Fruit fly (Drosophila melanogaster) whole organism, wandering third instar larva: Measurements from ENCODE around the gene Andorra.

Experiments used
- Abd-B ChIP-seq: fragments of >200 bp; optimal IDR thresholded peaks from 2 replicates; lab custom pipeline; 2017; ENCODE audit warnings: missing biosample characterization, missing genetic modification characterization
- CG9705 ChIP-seq: fragments of 200-800 bp; sonication (Bioruptor generic); optimal IDR thresholded peaks from 2 replicates; lab custom pipeline; 2018; ENCODE audit warnings: missing biosample characterization, mild to moderate bottlenecking, missing genetic modification characterization
- CrebA ChIP-seq: fragments of 200-800 bp; sonication (Bioruptor generic); optimal IDR thresholded peaks from 2 replicates; lab custom pipeline; 2016; ENCODE audit warnings: missing biosample characterization, mild to moderate bottlenecking, missing genetic modification characterization, borderline replicate concordance
- Dfd ChIP-seq: fragments of >200 bp; optimal IDR thresholded peaks from 2 replicates; lab custom pipeline; 2017; ENCODE audit warnings: missing biosample characterization, missing genetic modification characterization
- Dif ChIP-seq: fragments of 200-275, 200-300 bp; sonication (Bioruptor generic); optimal IDR thresholded peaks from 2 replicates; lab custom pipeline; 2018; ENCODE audit warnings: missing biosample characterization, missing genetic modification characterization; ENCODE audit not compliant: partially characterized antibody
- HLH106 ChIP-seq: fragments of 200-800 bp; optimal IDR thresholded peaks from 3 replicates; lab custom pipeline; 2019; ENCODE audit warnings: missing biosample characterization, mild to moderate bottlenecking, missing genetic modification characterization, moderate library complexity
- Hr78 ChIP-seq: fragments of >200 bp; optimal IDR thresholded peaks from 2 replicates; lab custom pipeline; 2017; ENCODE audit warnings: missing biosample characterization, missing genetic modification characterization
- Hr83 ChIP-seq: fragments of 200-300 bp; sonication (Bioruptor generic); optimal IDR thresholded peaks from 2 replicates; lab custom pipeline; 2016; ENCODE audit warnings: missing biosample characterization, mild to moderate bottlenecking, missing genetic modification characterization, moderate library complexity; ENCODE audit not compliant: poor library complexity, severe bottlenecking
- Jra ChIP-seq: sonication (Bioruptor generic); optimal IDR thresholded peaks from 2 replicates; lab custom pipeline; 2016; ENCODE audit warnings: missing biosample characterization, missing genetic modification characterization
- Mio ChIP-seq: sonication (Bioruptor generic); optimal IDR thresholded peaks from 2 replicates; lab custom pipeline; 2016; ENCODE audit warnings: missing biosample characterization, missing genetic modification characterization
- Myc ChIP-seq: fragments of >200 bp; optimal IDR thresholded peaks from 2 replicates; lab custom pipeline; 2017
- N ChIP-seq: fragments of >200 bp; optimal IDR thresholded peaks from 2 replicates; lab custom pipeline; 2018; ENCODE audit warnings: missing biosample characterization, missing external identifiers, missing genetic modification characterization
- OdsH ChIP-seq: fragments of 200-800 bp; sonication (Bioruptor generic); optimal IDR thresholded peaks from 2 replicates; lab custom pipeline; 2016; ENCODE audit warnings: missing biosample characterization, mild to moderate bottlenecking, missing genetic modification characterization
- Rel ChIP-seq, 2 experiments: fragments of 200-800 bp; sonication (Bioruptor generic) in 1 of 2; optimal IDR thresholded peaks; 2 replicates in 1 of 2; 3 replicates in 1 of 2; lab custom pipeline; 2016 to 2019; ENCODE audit warnings: mild to moderate bottlenecking in 2 of 2, missing biosample characterization in 2 of 2, missing genetic modification characterization in 2 of 2, moderate library complexity in 1 of 2
- Sp1 ChIP-seq: fragments of 200-800 bp; sonication (Bioruptor generic); optimal IDR thresholded peaks from 3 replicates; lab custom pipeline; 2019; ENCODE audit warnings: missing biosample characterization, mild to moderate bottlenecking, missing genetic modification characterization, moderate library complexity
- Vsx2 ChIP-seq: fragments of 200-300, 225-300 bp; sonication (Bioruptor generic); optimal IDR thresholded peaks from 2 replicates; lab custom pipeline; 2018; ENCODE audit warnings: missing biosample characterization, missing genetic modification characterization; ENCODE audit not compliant: partially characterized antibody
- br ChIP-seq: fragments of 200-800 bp; sonication (Bioruptor generic); optimal IDR thresholded peaks from 2 replicates; lab custom pipeline; 2016; ENCODE audit warnings: missing biosample characterization, missing genetic modification characterization
- brk ChIP-seq: fragments of 200-800 bp; sonication (Bioruptor generic); optimal IDR thresholded peaks from 2 replicates; lab custom pipeline; 2016; ENCODE audit warnings: missing biosample characterization, mild to moderate bottlenecking, missing genetic modification characterization
- dl ChIP-seq, 2 experiments: fragments of 175-275, 200-275 bp in 1 of 2; fragments of 200-275 bp in 1 of 2; sonication (Bioruptor generic); optimal IDR thresholded peaks; lab custom pipeline; 2018; ENCODE audit warnings: mild to moderate bottlenecking in 2 of 2, missing biosample characterization in 2 of 2, missing genetic modification characterization in 2 of 2, moderate library complexity in 2 of 2; ENCODE audit not compliant: partially characterized antibody in 2 of 2, insufficient read depth in 1 of 2
- dsf ChIP-seq: sonication (Bioruptor generic); optimal IDR thresholded peaks from 2 replicates; lab custom pipeline; 2016; ENCODE audit warnings: missing biosample characterization, missing genetic modification characterization, borderline replicate concordance
- ey ChIP-seq: fragments of 200-800 bp; sonication (Bioruptor generic); optimal IDR thresholded peaks from 2 replicates; lab custom pipeline; 2016; ENCODE audit warnings: missing biosample characterization, missing genetic modification characterization
- fru ChIP-seq: fragments of 200-800 bp; sonication (Bioruptor generic); optimal IDR thresholded peaks from 3 replicates; lab custom pipeline; 2016; ENCODE audit warnings: missing biosample characterization, mild to moderate bottlenecking, missing genetic modification characterization
- h ChIP-seq: fragments of 200-800 bp; sonication (Bioruptor generic); optimal IDR thresholded peaks from 3 replicates; lab custom pipeline; 2016; ENCODE audit warnings: missing biosample characterization, mild to moderate bottlenecking, missing genetic modification characterization
- lola ChIP-seq: fragments of >200 bp; optimal IDR thresholded peaks from 2 replicates; lab custom pipeline; 2017; ENCODE audit warnings: missing biosample characterization, missing genetic modification characterization
- psq ChIP-seq: fragments of 200-800 bp; sonication (Bioruptor generic); optimal IDR thresholded peaks from 3 replicates; lab custom pipeline; 2017; ENCODE audit warnings: missing biosample characterization, mild to moderate bottlenecking, missing genetic modification characterization, moderate library complexity
- sage ChIP-seq: fragments of 200-800 bp; sonication (Bioruptor generic); optimal IDR thresholded peaks from 2 replicates; lab custom pipeline; 2016; ENCODE audit warnings: missing biosample characterization, mild to moderate bottlenecking, missing genetic modification characterization
- sv ChIP-seq: fragments of 200-800 bp; sonication (Bioruptor generic); optimal IDR thresholded peaks from 3 replicates; lab custom pipeline; 2016; ENCODE audit warnings: missing biosample characterization, missing genetic modification characterization
- tai ChIP-seq: sonication (Bioruptor generic); optimal IDR thresholded peaks from 2 replicates; lab custom pipeline; 2016; ENCODE audit warnings: missing biosample characterization, missing genetic modification characterization
- usp ChIP-seq: fragments of >200 bp; optimal IDR thresholded peaks from 2 replicates; lab custom pipeline; 2017; ENCODE audit warnings: missing biosample characterization, missing genetic modification characterization
- woc ChIP-seq: sonication (Bioruptor generic); optimal IDR thresholded peaks from 2 replicates; lab custom pipeline; 2016; ENCODE audit warnings: missing biosample characterization, mild to moderate bottlenecking, missing genetic modification characterization

The Andorra gene

dm6 chrX:18207533-18207932 lies 28.3 kb upstream of the Andorra start:
- TF ChIP-seq Myc (lab: Kevin White, UChicago) (no peak), br (GFP tag; lab: Kevin White, UChicago) (no peak), OdsH (no peak), Dfd (no peak), Sp1 (GFP tag; lab: Kevin White, UChicago) (no peak), CG9705 (GFP tag; lab: Kevin White, UChicago) (no peak), HLH106 (tag; lab: Kevin White, UChicago) (no peak), fru (GFP tag; lab: Kevin White, UChicago) (no peak)

- no peak for TF ChIP-seq CG9705 (GFP tag; lab: Kevin White, UChicago)
- TF ChIP-seq dsf (GFP tag; lab: Kevin White, UChicago), result no peak
- no peak for TF ChIP-seq Sp1 (GFP tag; lab: Kevin White, UChicago)
- no peak for TF ChIP-seq usp (GFP tag; lab: Kevin White, UChicago)
- TF ChIP-seq Jra (GFP tag; lab: Kevin White, UChicago), result no peak
- TF ChIP-seq Dfd, result no peak
- no peak for TF ChIP-seq Dif (GFP tag; lab: Kevin White, UChicago)
- TF ChIP-seq N (GFP tag; lab: Kevin White, UChicago), result no peak
- TF ChIP-seq Myc (lab: Kevin White, UChicago), result no peak
- no peak for TF ChIP-seq woc (GFP tag; lab: Kevin White, UChicago)
- no peak for TF ChIP-seq ey (GFP tag; lab: Kevin White, UChicago)
- no peak for TF ChIP-seq brk (GFP tag; lab: Kevin White, UChicago)
- no peak for TF ChIP-seq sv (GFP tag; lab: Kevin White, UChicago)
- no peak for TF ChIP-seq tai (GFP tag; lab: Kevin White, UChicago)
- TF ChIP-seq, all 38 proteins: peak for 0
These were observed 25.8 kb upstream of the Andorra start, which contains the start of gene Hesr for dm6 chrX:18205044-18205443. Gene Hesr, minus strand, starts transcription at chrX:18205144.

dm6 chrX:18197642-18198041 lies 18.4 kb upstream of the Andorra start:
- TF ChIP-seq brk (GFP tag; lab: Kevin White, UChicago) (no peak), HLH106 (tag; lab: Kevin White, UChicago) (no peak), Dfd (no peak), tai (GFP tag; lab: Kevin White, UChicago) (no peak), woc (GFP tag; lab: Kevin White, UChicago) (no peak), ey (GFP tag; lab: Kevin White, UChicago) (no peak), usp (GFP tag; lab: Kevin White, UChicago) (no peak), sv (GFP tag; lab: Kevin White, UChicago) (no peak), Hr83 (no peak), dl (GFP tag; optimal IDR thresholded peaks at IDR 0.05; lab: Kevin White, UChicago; ENCODE audit: insufficient read depth in 1 of 2, partially characterized antibody in 2 of 2) (no peak), lola (GFP tag; lab: Kevin White, UChicago) (no peak), Mio (GFP tag; lab: Kevin White, UChicago) (no peak), Rel (GFP tag; optimal IDR thresholded peaks at IDR 0.05; lab: Kevin White, UChicago) (no peak), Rel (tag; optimal IDR thresholded peaks at IDR 0.05; lab: Kevin White, UChicago) (no peak), Abd-B (GFP tag; lab: Kevin White, UChicago) (no peak)

dm6 chrX:18185944-18186343 lies 6.7 kb upstream of the Andorra start:
- TF ChIP-seq Hr78 (GFP tag; lab: Kevin White, UChicago) (no peak), Abd-B (GFP tag; lab: Kevin White, UChicago) (no peak)

DNA sequence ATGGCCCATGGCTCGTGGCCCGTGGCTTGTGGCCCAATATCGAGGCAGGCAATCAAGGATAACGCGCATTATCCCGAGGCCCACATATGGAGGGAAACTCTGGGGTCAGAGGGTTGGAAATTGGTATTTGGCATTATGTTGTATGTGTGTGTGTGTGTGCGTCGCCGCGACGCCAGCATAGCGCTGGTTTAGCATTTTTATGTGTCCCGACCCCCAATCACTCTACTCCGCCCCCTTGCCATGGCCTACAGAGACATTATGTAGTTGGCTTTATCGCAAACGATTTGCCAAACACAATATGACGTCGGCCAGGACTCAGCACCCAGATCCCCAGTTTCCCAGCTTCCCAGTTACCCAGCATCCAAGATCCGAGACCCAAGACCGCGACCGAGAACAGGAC lies 1.9 kb upstream of the Andorra start:
- TF ChIP-seq Dfd (no peak), Dif (GFP tag; lab: Kevin White, UChicago) (no peak), CrebA (GFP tag; lab: Kevin White, UChicago) (no peak), sage (GFP tag; lab: Kevin White, UChicago) (no peak), Abd-B (GFP tag; lab: Kevin White, UChicago) (no peak), Hr83 (no peak), h (GFP tag; lab: Kevin White, UChicago) (no peak), psq (GFP tag; lab: Kevin White, UChicago) (no peak), Vsx2 (no peak), Rel (GFP tag; optimal IDR thresholded peaks at IDR 0.05; lab: Kevin White, UChicago) (no peak), Rel (tag; optimal IDR thresholded peaks at IDR 0.05; lab: Kevin White, UChicago) (no peak), Hr78 (GFP tag; lab: Kevin White, UChicago) (no peak), Mio (GFP tag; lab: Kevin White, UChicago) (no peak)
